Worm (Caenorhabditis elegans) whole organism, young adult: ENCODE results near the gene ZK1193.2.

Experiments
- lin-54 ChIP-seq: fragments of 200-800 bp; sonication (Bioruptor generic); optimal IDR thresholded peaks from 2 replicates; lab custom pipeline; 2018; ENCODE audit warnings: mild to moderate bottlenecking, missing genetic modification characterization, missing compliant biosample characterization
- mxl-1 ChIP-seq: sonication (generic microtip); optimal IDR thresholded peaks from 2 replicates; lab custom pipeline; 2016; ENCODE audit warnings: missing genetic modification characterization, missing compliant biosample characterization
- zfh-2 ChIP-seq: fragments of 200-800 bp; sonication (Bioruptor generic); conservative IDR thresholded peaks from 2 replicates; pipeline ENCODE4 v1.3.6; 2022; ENCODE audit warnings: missing genetic modification reagents, missing genetic modification characterization, missing compliant biosample characterization
- zim-3 ChIP-seq: sonication (generic microtip); optimal IDR thresholded peaks from 2 replicates; lab custom pipeline; 2017; ENCODE audit warnings: mild to moderate bottlenecking, missing genetic modification characterization, moderate library complexity, missing compliant biosample characterization

ZK1193.2 gene

DNA sequence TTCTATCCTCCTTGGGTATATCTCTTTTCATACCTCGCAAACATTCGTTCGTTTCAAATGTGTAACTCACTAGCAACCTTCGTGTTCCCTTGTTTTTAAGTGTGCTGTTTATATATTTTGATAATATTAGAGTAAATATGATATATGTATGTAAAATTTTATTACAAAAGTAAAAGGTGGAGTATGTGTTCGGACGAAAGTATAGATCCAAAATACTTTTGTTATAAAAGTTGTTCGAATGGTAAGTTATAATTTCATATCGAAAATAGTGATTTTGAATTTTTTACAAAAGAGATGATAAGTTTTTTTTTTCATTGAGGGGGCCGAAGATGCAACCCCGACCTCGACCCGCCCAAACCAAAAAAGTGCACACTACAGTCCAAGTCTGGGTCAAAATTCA lies 67.6 kb downstream of the ZK1193.2 start, which contains the start of gene C04E7.1:
Gene C04E7.1, plus strand, starts transcription at position 301 of the 400 bp plus-strand sequence.
- TF ChIP-seq lin-54 (GFP tag; lab: Kevin White, UChicago) (no peak), zfh-2 (no peak), mxl-1 (no peak), zim-3 (no peak)
